Fruit fly (Drosophila melanogaster): ENCODE measurements around the gene CG32119.
A peak's percentile ranks its signal among the peaks of the same experiment; 100 is the strongest.

The CG32119 gene

DNA sequence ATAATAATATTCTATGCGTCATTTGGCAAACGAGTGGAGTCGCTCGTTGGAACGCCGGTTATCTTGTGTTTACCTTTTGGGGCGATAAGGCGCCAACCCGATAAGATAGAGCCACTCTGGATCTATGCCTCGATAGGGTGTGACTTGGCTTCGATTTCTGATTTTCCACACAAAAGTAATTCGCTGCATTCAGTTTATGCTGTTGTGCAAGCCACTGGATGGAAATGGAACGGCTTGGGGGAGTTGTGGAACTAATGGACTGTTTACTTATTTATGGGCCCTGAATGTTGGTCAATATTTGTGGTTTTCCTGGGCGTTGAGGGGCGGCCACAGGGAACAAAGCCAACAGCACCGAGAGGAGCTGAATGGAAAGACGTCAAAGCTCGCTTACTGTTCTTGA, 15.8 kb downstream of the CG32119 start (continued):
- no peak for TF ChIP-seq CG7963 (GFP tag; IDR thresholded peaks at IDR 0.05; ENCODE audit: partially characterized antibody)
- no peak for TF ChIP-seq CG5245 (GFP tag; optimal IDR thresholded peaks at IDR 0.05)
- TF ChIP-seq gce (GFP tag; IDR thresholded peaks at IDR 0.05) = 0 out of 3 replicates have a peak, but pooled peaks have one; percentile 24
- no peak for TF ChIP-seq CG4707 (GFP tag; optimal IDR thresholded peaks at IDR 0.05)
- TF ChIP-seq ab (GFP tag; optimal IDR thresholded peaks at IDR 0.05) = no peak
- TF ChIP-seq Asciz (GFP tag; optimal IDR thresholded peaks at IDR 0.05) = peak; percentile 29
- TF ChIP-seq vnd (GFP tag; IDR thresholded peaks at IDR 0.05; ENCODE audit: partially characterized antibody) = no peak
- TF ChIP-seq so (GFP tag; IDR thresholded peaks at IDR 0.05) = 0 out of 3 replicates have a peak, but pooled peaks have one; percentile 42
- TF ChIP-seq NFAT (GFP tag; IDR thresholded peaks at IDR 0.05) = no peak
- no peak for TF ChIP-seq en (GFP tag; optimal IDR thresholded peaks at IDR 0.05)
- no peak for TF ChIP-seq CG3065 (GFP tag; optimal IDR thresholded peaks at IDR 0.05)
- TF ChIP-seq E2f2 (GFP tag; IDR thresholded peaks at IDR 0.05) = no peak
- no peak for TF ChIP-seq Dbx (GFP tag; IDR thresholded peaks at IDR 0.05)
- no peak for TF ChIP-seq CG6765 (GFP tag; optimal IDR thresholded peaks at IDR 0.05)
- no peak for TF ChIP-seq CG2129 (GFP tag; IDR thresholded peaks at IDR 0.05; ENCODE audit: partially characterized antibody)
- no peak for TF ChIP-seq esg (GFP tag; conservative IDR thresholded peaks at IDR 0.05)
- no peak for TF ChIP-seq CG11695 (GFP tag; IDR thresholded peaks at IDR 0.05)
- no peak for TF ChIP-seq CG31224 (GFP tag; IDR thresholded peaks at IDR 0.05)
- peak; percentile 37 for TF ChIP-seq HmgZ (tag; optimal IDR thresholded peaks at IDR 0.05)
- no peak for TF ChIP-seq grau (tag; optimal IDR thresholded peaks at IDR 0.05)
- no peak for TF ChIP-seq CG12299 (tag; optimal IDR thresholded peaks at IDR 0.05)
- TF ChIP-seq CG34422 (GFP tag; IDR thresholded peaks at IDR 0.05) = no peak
- peak; percentile 34 for TF ChIP-seq CG2875 (GFP tag; optimal IDR thresholded peaks at IDR 0.05)
- TF ChIP-seq bcd (GFP tag; optimal IDR thresholded peaks at IDR 0.05) = no peak
- no peak for TF ChIP-seq Taf1 (GFP tag; IDR thresholded peaks at IDR 0.05)
- no peak for TF ChIP-seq CG6689 (GFP tag; IDR thresholded peaks at IDR 0.05)
- TF ChIP-seq CG15011 (GFP tag; optimal IDR thresholded peaks at IDR 0.05) = no peak
- no peak for TF ChIP-seq Chrac-16 (GFP tag; optimal IDR thresholded peaks at IDR 0.05)
- no peak for TF ChIP-seq scrt (GFP tag; optimal IDR thresholded peaks at IDR 0.05)
- no peak for TF ChIP-seq mirr (GFP tag; optimal IDR thresholded peaks at IDR 0.05)
- TF ChIP-seq wor (GFP tag; IDR thresholded peaks at IDR 0.05) = no peak
- no peak for TF ChIP-seq wdn (GFP tag; IDR thresholded peaks at IDR 0.05)
- no peak for TF ChIP-seq Fer3 (tag; optimal IDR thresholded peaks at IDR 0.05)
- TF ChIP-seq zen (tag; optimal IDR thresholded peaks at IDR 0.05) = no peak
- TF ChIP-seq eyg (GFP tag; optimal IDR thresholded peaks at IDR 0.05) = no peak
- TF ChIP-seq Atf3 (GFP tag; optimal IDR thresholded peaks at IDR 0.05) = no peak
- TF ChIP-seq slou (GFP tag; optimal IDR thresholded peaks at IDR 0.05) = no peak
- peak; percentile 13 for TF ChIP-seq D19A (tag; optimal IDR thresholded peaks at IDR 0.05)
- no peak for TF ChIP-seq peb (GFP tag; IDR thresholded peaks at IDR 0.05)
- no peak for TF ChIP-seq dimm (GFP tag; IDR thresholded peaks at IDR 0.05)
- TF ChIP-seq CG15073 (GFP tag; optimal IDR thresholded peaks at IDR 0.05) = no peak
- no peak for TF ChIP-seq gro (GFP tag; optimal IDR thresholded peaks at IDR 0.05)
- no peak for TF ChIP-seq odd (GFP tag; optimal IDR thresholded peaks at IDR 0.05)
- TF ChIP-seq CG8765 (GFP tag; IDR thresholded peaks at IDR 0.05) = no peak
- peak; percentile 3 for TF ChIP-seq CG2712 (tag; optimal IDR thresholded peaks at IDR 0.05)
- no peak for TF ChIP-seq Dp (GFP tag; optimal IDR thresholded peaks at IDR 0.05)
- TF ChIP-seq Trl (optimal IDR thresholded peaks at IDR 0.05) = no peak
- no peak for TF ChIP-seq Trl (GFP tag; optimal IDR thresholded peaks at IDR 0.05)
- TF ChIP-seq hkb (optimal IDR thresholded peaks at IDR 0.05) = no peak
- TF ChIP-seq hkb (GFP tag; IDR thresholded peaks at IDR 0.05) = no peak
- 0 out of 2 replicates have a peak, but pooled peaks have one; percentile 26 for TF ChIP-seq CG14014 (GFP tag; IDR thresholded peaks at IDR 0.05)
- no peak for TF ChIP-seq CG10979 (tag; optimal IDR thresholded peaks at IDR 0.05)
- no peak for TF ChIP-seq repo (GFP tag; optimal IDR thresholded peaks at IDR 0.05)
- no peak for TF ChIP-seq ken (GFP tag; IDR thresholded peaks at IDR 0.05)

Data from whole organism, embryonic.